Fruit fly (Drosophila melanogaster) whole organism, embryonic: ENCODE measurements around the gene CG11353.
A peak's percentile ranks its signal among the peaks of the same experiment; 100 is the strongest.

ENCODE experiments used
- Antp ChIP-seq: fragments of 200-800 bp; sonication (Bioruptor generic); optimal IDR thresholded peaks from 3 replicates; lab custom pipeline; 2016; ENCODE audit warnings: missing biosample characterization, missing genetic modification characterization
- Awh ChIP-seq: fragments of 200-800 bp; sonication (Bioruptor generic); IDR thresholded peaks from 2 replicates; pipeline ENCODE4, ENCODE4 v1.3.6; 2022; ENCODE audit warnings: missing biosample characterization, missing genetic modification characterization
- CG10209 ChIP-seq: fragments of 200-800 bp; sonication (Bioruptor generic); optimal IDR thresholded peaks from 3 replicates; lab custom pipeline; 2017; ENCODE audit warnings: missing biosample characterization, mild to moderate bottlenecking, missing genetic modification characterization, missing genetic modification reagents
- CG10321 ChIP-seq: fragments of 200-800 bp; sonication (Bioruptor generic); IDR thresholded peaks from 2 replicates; pipeline ENCODE4 v1.3.6; 2022; ENCODE audit warnings: missing biosample characterization, missing genetic modification characterization
- CG11696 ChIP-seq: fragments of 200-800 bp; sonication (Bioruptor generic); IDR thresholded peaks from 2 replicates; pipeline ENCODE4 v1.3.6; 2022; ENCODE audit warnings: missing biosample characterization, missing genetic modification characterization
- CG12071 ChIP-seq: fragments of 200-800 bp; sonication (Bioruptor generic); optimal IDR thresholded peaks from 3 replicates; lab custom pipeline; 2018; ENCODE audit warnings: missing biosample characterization, mild to moderate bottlenecking, missing genetic modification characterization
- CG12155 ChIP-seq: fragments of 200-800 bp; sonication (Bioruptor generic); optimal IDR thresholded peaks from 3 replicates; lab custom pipeline; 2016; ENCODE audit warnings: missing biosample characterization, missing genetic modification characterization
- CG1603 ChIP-seq: fragments of 200-800 bp; sonication (Bioruptor generic); optimal IDR thresholded peaks from 2 replicates; lab custom pipeline; 2019; ENCODE audit warnings: missing biosample characterization, mild to moderate bottlenecking, missing genetic modification characterization, moderate library complexity
- CG17328 ChIP-seq: fragments of 200-800 bp; sonication (Bioruptor generic); IDR thresholded peaks from 2 replicates; pipeline ENCODE4 v1.3.6; 2022; ENCODE audit warnings: missing biosample characterization, missing genetic modification characterization
- CG18599 ChIP-seq: fragments of 200-800 bp; sonication (Bioruptor generic); optimal IDR thresholded peaks from 3 replicates; lab custom pipeline; 2017; ENCODE audit warnings: missing biosample characterization, missing genetic modification characterization, mild to moderate bottlenecking, moderate library complexity, missing genetic modification reagents
- CG3281 ChIP-seq: fragments of 200-800 bp; sonication (Bioruptor generic); optimal IDR thresholded peaks from 3 replicates; lab custom pipeline; 2017; ENCODE audit warnings: missing biosample characterization, mild to moderate bottlenecking, missing genetic modification characterization
- CG33557 ChIP-seq: fragments of 200-800 bp; sonication (Bioruptor generic); optimal IDR thresholded peaks from 2 replicates; lab custom pipeline; 2019; ENCODE audit warnings: missing biosample characterization, mild to moderate bottlenecking, missing genetic modification characterization, moderate library complexity
- CG43689 ChIP-seq: fragments of 200-800 bp; sonication (Bioruptor generic); IDR thresholded peaks from 2 replicates; pipeline ENCODE4 v1.3.6; 2022; ENCODE audit warnings: missing biosample characterization, missing genetic modification characterization
- CG4730 ChIP-seq: fragments of 200-800 bp; sonication (Bioruptor generic); IDR thresholded peaks from 2 replicates; pipeline ENCODE4 v1.3.6; 2022; ENCODE audit warnings: missing biosample characterization, missing genetic modification characterization
- CG6791 ChIP-seq: fragments of 200-800 bp; sonication (Bioruptor generic); IDR thresholded peaks from 3 replicates; pipeline ENCODE4 v1.3.6; 2022; ENCODE audit warnings: missing biosample characterization, missing genetic modification characterization; ENCODE audit not compliant: partially characterized antibody
- CG8944 ChIP-seq: fragments of 200-800 bp; sonication (Bioruptor generic); optimal IDR thresholded peaks from 3 replicates; lab custom pipeline; 2016; ENCODE audit warnings: missing biosample characterization, missing genetic modification characterization
- CG9876 ChIP-seq: fragments of 200-800 bp; sonication (Bioruptor generic); optimal IDR thresholded peaks from 2 replicates; lab custom pipeline; 2016; ENCODE audit warnings: missing biosample characterization, missing genetic modification characterization
- CG9932 ChIP-seq: fragments of 200-800 bp; sonication (Bioruptor generic); IDR thresholded peaks from 2 replicates; pipeline ENCODE4 v1.3.6; 2022; ENCODE audit warnings: missing biosample characterization, missing genetic modification characterization
- CHES-1-like ChIP-seq: fragments of 200-800 bp; sonication (Bioruptor generic); optimal IDR thresholded peaks from 2 replicates; lab custom pipeline; 2016; ENCODE audit warnings: missing biosample characterization, missing genetic modification characterization
- Camta ChIP-seq: fragments of 200-800 bp; sonication (Bioruptor generic); optimal IDR thresholded peaks from 2 replicates; lab custom pipeline; 2016; ENCODE audit warnings: missing biosample characterization, missing genetic modification characterization
- CoRest ChIP-seq: fragments of 200-800 bp; sonication (Bioruptor generic); optimal IDR thresholded peaks from 3 replicates; lab custom pipeline; 2018; ENCODE audit warnings: missing biosample characterization, mild to moderate bottlenecking, missing genetic modification characterization, moderate library complexity
- Deaf1 ChIP-seq: fragments of 200-800 bp; optimal IDR thresholded peaks from 3 replicates; lab custom pipeline; 2019; ENCODE audit warnings: missing biosample characterization, mild to moderate bottlenecking, missing genetic modification characterization, moderate library complexity
- Fer2 ChIP-seq: fragments of 200-800 bp; sonication (Bioruptor generic); optimal IDR thresholded peaks from 2 replicates; lab custom pipeline; 2018; ENCODE audit warnings: missing biosample characterization, mild to moderate bottlenecking, missing genetic modification characterization, moderate library complexity
- HLH3B ChIP-seq: fragments of 200-800 bp; sonication (Bioruptor generic); IDR thresholded peaks from 2 replicates; pipeline ENCODE4 v1.3.6; 2022; ENCODE audit warnings: missing biosample characterization, missing genetic modification characterization
- HLH54F ChIP-seq: fragments of 200-800 bp; sonication (Bioruptor generic); optimal IDR thresholded peaks from 3 replicates; lab custom pipeline; 2016; ENCODE audit warnings: missing biosample characterization, missing genetic modification characterization
- Jarid2 ChIP-seq: fragments of 200-800 bp; sonication (Bioruptor generic); optimal IDR thresholded peaks from 3 replicates; lab custom pipeline; 2017; ENCODE audit warnings: mild to moderate bottlenecking, missing biosample characterization, missing genetic modification reagents, missing genetic modification characterization
- NFAT ChIP-seq: fragments of 200-800 bp; sonication (Bioruptor generic); IDR thresholded peaks from 2 replicates; pipeline ENCODE4 v1.3.6; 2022; ENCODE audit warnings: missing biosample characterization, missing genetic modification characterization
- NfI ChIP-seq: fragments of 200-800 bp; sonication (Bioruptor generic); optimal IDR thresholded peaks from 3 replicates; lab custom pipeline; 2018; ENCODE audit warnings: missing biosample characterization, mild to moderate bottlenecking, missing genetic modification characterization, moderate library complexity
- Optix ChIP-seq: fragments of 200-800 bp; sonication (Bioruptor generic); IDR thresholded peaks from 3 replicates; pipeline ENCODE4 v1.3.6; 2022; ENCODE audit warnings: missing biosample characterization, missing genetic modification characterization
- Pdp1 ChIP-seq, 2 experiments: fragments of 200-800 bp; sonication (Bioruptor generic); optimal IDR thresholded peaks; 3 replicates each; lab custom pipeline; 2016; ENCODE audit warnings: missing biosample characterization in 2 of 2, missing genetic modification characterization in 2 of 2, mild to moderate bottlenecking in 1 of 2, moderate library complexity in 1 of 2
- Ptx1 ChIP-seq: fragments of 200-800 bp; sonication (Bioruptor generic); IDR thresholded peaks from 2 replicates; pipeline ENCODE4 v1.3.6; 2022; ENCODE audit warnings: missing biosample characterization, missing genetic modification characterization
- Sry-δ ChIP-seq: fragments of 200-800 bp; sonication (Bioruptor generic); optimal IDR thresholded peaks from 2 replicates; lab custom pipeline; 2016; ENCODE audit warnings: missing biosample characterization, missing genetic modification characterization
- Taf1 ChIP-seq: fragments of 200-800 bp; sonication (Bioruptor generic); IDR thresholded peaks from 2 replicates; pipeline ENCODE4 v1.3.6; 2022; ENCODE audit warnings: missing biosample characterization, missing genetic modification characterization
- Xrp1 ChIP-seq: fragments of 200-800 bp; sonication (Bioruptor generic); IDR thresholded peaks from 2 replicates; pipeline ENCODE4 v1.3.6; 2022; ENCODE audit warnings: missing biosample characterization, missing genetic modification characterization
- esg ChIP-seq: fragments of 200-800 bp; sonication (Bioruptor generic); conservative IDR thresholded peaks from 2 replicates; pipeline ENCODE4 v1.3.6; 2022; ENCODE audit warnings: missing biosample characterization, missing genetic modification characterization
- fu2 ChIP-seq: fragments of 200-800 bp; sonication (Bioruptor generic); optimal IDR thresholded peaks from 2 replicates; lab custom pipeline; 2016; ENCODE audit warnings: missing biosample characterization, missing genetic modification characterization
- jumu ChIP-seq: fragments of 200-800 bp; sonication (Bioruptor generic); optimal IDR thresholded peaks from 3 replicates; lab custom pipeline; 2016; ENCODE audit warnings: missing biosample characterization, missing genetic modification characterization
- ken ChIP-seq: fragments of 200-800 bp; sonication (Bioruptor generic); IDR thresholded peaks from 3 replicates; pipeline ENCODE4 v1.3.6; 2022; ENCODE audit warnings: missing biosample characterization, missing genetic modification characterization
- otp ChIP-seq: fragments of 200-800 bp; sonication (Bioruptor generic); IDR thresholded peaks from 3 replicates; pipeline ENCODE4, ENCODE4 v1.3.6; 2022; ENCODE audit warnings: missing biosample characterization, missing genetic modification characterization
- pum ChIP-seq: fragments of 200-800 bp; sonication (Bioruptor generic); optimal IDR thresholded peaks from 2 replicates; lab custom pipeline; 2016; ENCODE audit warnings: missing biosample characterization, missing genetic modification characterization
- pzg ChIP-seq: fragments of 200-800 bp; sonication (Bioruptor generic); optimal IDR thresholded peaks from 3 replicates; lab custom pipeline; 2018; ENCODE audit warnings: missing biosample characterization, mild to moderate bottlenecking, missing genetic modification characterization, moderate library complexity
- sc ChIP-seq, 3 experiments: fragments of >200 bp in 2 of 3; fragments of 200-800 bp in 1 of 3; sonication (Bioruptor generic) in 1 of 3; optimal IDR thresholded peaks; 2 replicates in 2 of 3; 3 replicates in 1 of 3; lab custom pipeline; 2017; ENCODE audit warnings: mild to moderate bottlenecking in 1 of 3, missing biosample characterization in 1 of 3, missing genetic modification characterization in 1 of 3, missing genetic modification reagents in 1 of 3
- sens ChIP-seq: fragments of 200-800 bp; sonication (Bioruptor generic); peaks from one replicate; lab custom pipeline; 2016; ENCODE audit warnings: missing biosample characterization, missing genetic modification characterization
- sima ChIP-seq: fragments of 200-800 bp; sonication (Bioruptor generic); optimal IDR thresholded peaks from 2 replicates; lab custom pipeline; 2016; ENCODE audit warnings: missing biosample characterization, missing genetic modification characterization
- sr ChIP-seq: fragments of 200-800 bp; sonication (Bioruptor generic); IDR thresholded peaks from 3 replicates; pipeline ENCODE4 v1.3.6; 2022; ENCODE audit warnings: missing biosample characterization, missing genetic modification characterization
- twi ChIP-seq: fragments of 200-800 bp; optimal IDR thresholded peaks from 2 replicates; lab custom pipeline; 2019; ENCODE audit warnings: missing biosample characterization, mild to moderate bottlenecking, missing genetic modification characterization, moderate library complexity
- vvl ChIP-seq: fragments of 200-800 bp; sonication (Bioruptor generic); IDR thresholded peaks from 2 replicates; pipeline ENCODE4 v1.3.6; 2022; ENCODE audit warnings: missing biosample characterization, missing genetic modification characterization
- zfh1 ChIP-seq: fragments of 200-800 bp; sonication (Bioruptor generic); IDR thresholded peaks from 3 replicates; pipeline ENCODE4 v1.3.6; 2022; ENCODE audit warnings: missing biosample characterization, missing genetic modification characterization

CG11353 gene

dm6 chr3L:4543034-4543806 lies 10.2 kb downstream of the CG11353 start (continued):
- TF ChIP-seq CG17328 (GFP tag; lab: Robert Waterston, UW) = peak; percentile 38; the same call in 1 of the 2 replicates
- TF ChIP-seq esg (GFP tag; lab: Robert Waterston, UW) = peak; percentile 25; the same call in 1 of the 2 replicates
- peak; percentile 23; the same call in 1 of the 2 replicates for TF ChIP-seq CG4730 (GFP tag; lab: Robert Waterston, UW)
- TF ChIP-seq sens (GFP tag; lab: Kevin White, UChicago) = peak; percentile 92
- TF ChIP-seq CG12071 (GFP tag; lab: Kevin White, UChicago) = peak; percentile 41
- TF ChIP-seq CG43689 (GFP tag; lab: Robert Waterston, UW) = peak; percentile 8; the same call in 1 of the 2 replicates
- TF ChIP-seq sr (GFP tag; lab: Robert Waterston, UW) = peak; percentile 76
- no peak for TF ChIP-seq CG33557
- TF ChIP-seq pum = peak; percentile 15
- TF ChIP-seq CG11696 = no peak
- TF ChIP-seq ken (GFP tag; lab: Robert Waterston, UW) = 0 out of 3 replicates have a peak, but pooled peaks have one; percentile 25
- peak; percentile 42; the same call in 1 of the 2 replicates for TF ChIP-seq Taf1
- peak; percentile 35 for TF ChIP-seq CG3281 (GFP tag; lab: Kevin White, UChicago)
- peak; percentile 78 for TF ChIP-seq CG18599
- peak; percentile 63 for TF ChIP-seq Antp (GFP tag; lab: Kevin White, UChicago)
- TF ChIP-seq Jarid2 (GFP tag; lab: Kevin White, UChicago) = no peak
- peak; percentile 37 for TF ChIP-seq HLH54F (GFP tag; lab: Kevin White, UChicago)
- TF ChIP-seq zfh1 = peak; percentile 58; the same call in 1 of the 3 replicates
- TF ChIP-seq twi = no peak
- peak; percentile 3 for TF ChIP-seq Deaf1
- peak; percentile 45 for TF ChIP-seq CHES-1-like (GFP tag; lab: Kevin White, UChicago)
- peak; percentile 36; the same call in 1 of the 3 replicates for TF ChIP-seq otp
- peak; percentile 28 for TF ChIP-seq NfI (GFP tag; lab: Kevin White, UChicago)
- peak; percentile 32 for TF ChIP-seq jumu (GFP tag; lab: Kevin White, UChicago)
- TF ChIP-seq NFAT (GFP tag; lab: Robert Waterston, UW) = peak; percentile 60
- peak; percentile 6 for TF ChIP-seq CG1603 (tag; lab: Kevin White, UChicago)
- peak; percentile 36; the same call in 1 of the 2 replicates for TF ChIP-seq CG10321 (GFP tag; lab: Robert Waterston, UW)
- peak; percentile 35 for TF ChIP-seq CG10209
- TF ChIP-seq Awh (GFP tag; lab: Robert Waterston, UW) = no peak
- peak; percentile 10 for TF ChIP-seq Sry-δ (GFP tag; lab: Kevin White, UChicago)
- TF ChIP-seq sc (optimal IDR thresholded peaks at IDR 0.05; lab: Kevin White, UChicago) = no peak
- no peak for TF ChIP-seq sc (GFP tag; optimal IDR thresholded peaks at IDR 0.05; lab: Kevin White, UChicago)
- TF ChIP-seq Xrp1 = peak; percentile 64; the same call in 1 of the 2 replicates
- peak; percentile 32 for TF ChIP-seq CG12155 (GFP tag; lab: Kevin White, UChicago)
- TF ChIP-seq CoRest = peak; percentile 13
- TF ChIP-seq CG9876 (GFP tag; lab: Kevin White, UChicago) = peak; percentile 49
- peak; percentile 74 for TF ChIP-seq CG9932 (GFP tag; lab: Robert Waterston, UW)
- no peak for TF ChIP-seq Fer2
- TF ChIP-seq sima (GFP tag; lab: Kevin White, UChicago) = no peak
- 0 out of 3 replicates have a peak, but pooled peaks have one; percentile 47 for TF ChIP-seq Optix
- TF ChIP-seq Pdp1 (GFP tag; optimal IDR thresholded peaks at IDR 0.05; lab: Kevin White, UChicago) = peak; percentile 16 to 47
- peak; percentile 54; the same call in 1 of the 2 replicates for TF ChIP-seq vvl (GFP tag; lab: Robert Waterston, UW)
- peak; percentile 1 for TF ChIP-seq Camta
- TF ChIP-seq CG8944 (GFP tag; lab: Kevin White, UChicago) = no peak
- TF ChIP-seq CG6791 (GFP tag; lab: Robert Waterston, UW) = 0 out of 3 replicates have a peak, but pooled peaks have one; percentile 11
- TF ChIP-seq HLH3B (GFP tag; lab: Robert Waterston, UW) = peak; percentile 36; the same call in 1 of the 2 replicates
- peak; percentile 25; the same call in 1 of the 2 replicates for TF ChIP-seq Ptx1
- peak; percentile 66 for TF ChIP-seq fu2 (GFP tag; lab: Kevin White, UChicago)
- TF ChIP-seq pzg (GFP tag; lab: Kevin White, UChicago) = no peak
